Fruit fly (Drosophila melanogaster) whole organism, wandering third instar larva: ENCODE data around the gene CG31913.

Experiments used
- OdsH ChIP-seq: fragments of 200-800 bp; sonication (Bioruptor generic); optimal IDR thresholded peaks from 2 replicates; lab custom pipeline; 2016; ENCODE audit warnings: missing biosample characterization, mild to moderate bottlenecking, missing genetic modification characterization
- h ChIP-seq: fragments of 200-800 bp; sonication (Bioruptor generic); optimal IDR thresholded peaks from 3 replicates; lab custom pipeline; 2016; ENCODE audit warnings: missing biosample characterization, mild to moderate bottlenecking, missing genetic modification characterization

DNA sequence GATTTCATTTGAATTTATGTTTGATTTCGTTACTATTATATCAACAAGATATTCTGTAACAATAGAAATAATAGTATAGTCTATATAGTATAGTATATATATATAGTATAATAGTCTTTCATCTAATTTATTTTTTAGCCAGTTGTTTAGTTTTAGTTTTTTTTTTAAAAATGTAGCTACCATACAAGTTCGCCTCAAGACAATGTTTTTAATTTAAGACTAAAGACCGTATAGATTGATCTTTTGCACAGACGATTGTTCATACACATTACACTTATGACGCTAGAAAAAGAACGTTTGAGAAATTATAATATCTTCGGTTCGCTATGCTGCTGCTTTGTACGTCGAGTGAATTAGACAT, 16.5 kb downstream of the CG31913 start:
- TF ChIP-seq h, result no peak
- TF ChIP-seq OdsH (GFP tag; lab: Kevin White, UChicago), result no peak
